Fruit fly (Drosophila melanogaster) whole organism, embryonic: ENCODE results near the gene CG15435.
A peak's percentile ranks its signal among the peaks of the same experiment; 100 is the strongest.

Experiments used
- Awh ChIP-seq: fragments of 200-800 bp; sonication (Bioruptor generic); IDR thresholded peaks from 2 replicates; pipeline ENCODE4, ENCODE4 v1.3.6; 2022; ENCODE audit warnings: missing biosample characterization, missing genetic modification characterization
- Bteb2 ChIP-seq: fragments of 200-800 bp; sonication (Bioruptor generic); optimal IDR thresholded peaks from 2 replicates; lab custom pipeline; 2016; ENCODE audit warnings: missing biosample characterization, missing genetic modification characterization
- CG11093 ChIP-seq: fragments of 200-800 bp; sonication (Bioruptor generic); IDR thresholded peaks from 3 replicates; pipeline ENCODE4 v1.3.6; 2022; ENCODE audit warnings: missing biosample characterization, missing genetic modification characterization
- CG11723 ChIP-seq: fragments of 200-800 bp; sonication (Bioruptor generic); optimal IDR thresholded peaks from 2 replicates; lab custom pipeline; 2017; ENCODE audit warnings: missing biosample characterization, mild to moderate bottlenecking, missing genetic modification characterization
- CG12071 ChIP-seq: fragments of 200-800 bp; sonication (Bioruptor generic); optimal IDR thresholded peaks from 3 replicates; lab custom pipeline; 2018; ENCODE audit warnings: missing biosample characterization, mild to moderate bottlenecking, missing genetic modification characterization
- CG12219 ChIP-seq: fragments of 200-800 bp; sonication (Bioruptor generic); optimal IDR thresholded peaks from 3 replicates; lab custom pipeline; 2018; ENCODE audit warnings: missing biosample characterization, mild to moderate bottlenecking, missing genetic modification characterization
- CG14710 ChIP-seq: fragments of 200-800 bp; sonication (Bioruptor generic); optimal IDR thresholded peaks from 3 replicates; lab custom pipeline; 2019; ENCODE audit warnings: missing biosample characterization, mild to moderate bottlenecking, missing genetic modification characterization, moderate library complexity
- CG17802 ChIP-seq: fragments of 200-800 bp; sonication (Bioruptor generic); optimal IDR thresholded peaks from 2 replicates; lab custom pipeline; 2018; ENCODE audit warnings: missing biosample characterization, mild to moderate bottlenecking, missing genetic modification characterization, moderate library complexity
- CG2116 ChIP-seq: fragments of 200-800 bp; sonication (Bioruptor generic); optimal IDR thresholded peaks from 3 replicates; lab custom pipeline; 2018; ENCODE audit warnings: missing biosample characterization, mild to moderate bottlenecking, missing genetic modification characterization
- CG2889 ChIP-seq: fragments of 200-800 bp; sonication (Bioruptor generic); IDR thresholded peaks from 3 replicates; pipeline ENCODE4 v1.3.6; 2022; ENCODE audit warnings: missing biosample characterization, missing genetic modification characterization
- CG30020 ChIP-seq: fragments of 200-800 bp; optimal IDR thresholded peaks from 2 replicates; lab custom pipeline; 2019; ENCODE audit warnings: missing biosample characterization, mild to moderate bottlenecking, missing genetic modification characterization, moderate library complexity
- CG31441 ChIP-seq: fragments of 200-800 bp; sonication (Bioruptor generic); IDR thresholded peaks from 2 replicates; pipeline ENCODE4 v1.3.6; 2022; ENCODE audit warnings: missing biosample characterization, missing genetic modification characterization
- CG3407 ChIP-seq: fragments of 200-800 bp; sonication (Bioruptor generic); optimal IDR thresholded peaks from 2 replicates; lab custom pipeline; 2018; ENCODE audit warnings: missing biosample characterization, mild to moderate bottlenecking, missing genetic modification characterization
- CG34224 ChIP-seq: fragments of 200-800 bp; sonication (Bioruptor generic); IDR thresholded peaks from 3 replicates; pipeline ENCODE4 v1.3.6; 2022; ENCODE audit warnings: missing biosample characterization, missing genetic modification characterization; ENCODE audit not compliant: partially characterized antibody
- CG42726 ChIP-seq: fragments of 200-800 bp; sonication (Bioruptor generic); IDR thresholded peaks from 2 replicates; pipeline ENCODE4 v1.3.6; 2022; ENCODE audit warnings: missing biosample characterization, missing genetic modification characterization; ENCODE audit not compliant: partially characterized antibody
- CG4328 ChIP-seq: fragments of 200-800 bp; sonication (Bioruptor generic); optimal IDR thresholded peaks from 3 replicates; lab custom pipeline; 2017; ENCODE audit warnings: missing biosample characterization, missing genetic modification reagents, missing genetic modification characterization
- CG6254 ChIP-seq: fragments of 200-800 bp; sonication (Bioruptor generic); optimal IDR thresholded peaks from 3 replicates; lab custom pipeline; 2017; ENCODE audit warnings: mild to moderate bottlenecking, missing biosample characterization, missing genetic modification reagents, missing genetic modification characterization
- CG6272 ChIP-seq: fragments of 200-800 bp; sonication (Bioruptor generic); IDR thresholded peaks from 2 replicates; pipeline ENCODE4 v1.3.6; 2022; ENCODE audit warnings: missing biosample characterization, missing genetic modification characterization
- CG6654 ChIP-seq: fragments of 200-800 bp; sonication (Bioruptor generic); optimal IDR thresholded peaks from 2 replicates; lab custom pipeline; 2017; ENCODE audit warnings: missing biosample characterization, mild to moderate bottlenecking, missing genetic modification characterization
- CG8089 ChIP-seq: fragments of 200-800 bp; sonication (Bioruptor generic); optimal IDR thresholded peaks from 3 replicates; lab custom pipeline; 2016; ENCODE audit warnings: missing biosample characterization, missing genetic modification characterization
- D ChIP-seq, 2 experiments: fragments of 200-800 bp in 1 of 2; fragments of >200 bp in 1 of 2; sonication (Bioruptor generic) in 1 of 2; optimal IDR thresholded peaks; 2 replicates in 1 of 2; 3 replicates in 1 of 2; lab custom pipeline; 2017; ENCODE audit warnings: mild to moderate bottlenecking in 1 of 2, missing biosample characterization in 1 of 2, missing genetic modification characterization in 1 of 2, missing genetic modification reagents in 1 of 2
- Dip2 ChIP-seq: fragments of 200-800 bp; sonication (Bioruptor generic); IDR thresholded peaks from 2 replicates; pipeline ENCODE4 v1.3.6; 2022; ENCODE audit warnings: missing biosample characterization, missing genetic modification characterization
- E2f1 ChIP-seq: fragments of 200-800 bp; sonication (Bioruptor generic); IDR thresholded peaks from 2 replicates; pipeline ENCODE4 v1.3.6; 2022; ENCODE audit warnings: missing biosample characterization, missing genetic modification characterization
- ERR ChIP-seq: fragments of 200-800 bp; sonication (Bioruptor generic); optimal IDR thresholded peaks from 2 replicates; lab custom pipeline; 2016; ENCODE audit warnings: missing biosample characterization, missing genetic modification characterization
- GATAe ChIP-seq: fragments of 200-800 bp; sonication (Bioruptor generic); conservative IDR thresholded peaks from 2 replicates; pipeline ENCODE4 v1.3.6; 2022; ENCODE audit warnings: missing biosample characterization, missing genetic modification characterization
- Hr39 ChIP-seq: fragments of >200 bp; optimal IDR thresholded peaks from 2 replicates; lab custom pipeline; 2017
- NFAT ChIP-seq: fragments of 200-800 bp; sonication (Bioruptor generic); IDR thresholded peaks from 2 replicates; pipeline ENCODE4 v1.3.6; 2022; ENCODE audit warnings: missing biosample characterization, missing genetic modification characterization
- NK7.1 ChIP-seq: fragments of 200-800 bp; sonication (Bioruptor generic); optimal IDR thresholded peaks from 3 replicates; lab custom pipeline; 2016; ENCODE audit warnings: missing biosample characterization, missing genetic modification characterization
- Neu2 ChIP-seq: fragments of 200-800 bp; sonication (Bioruptor generic); optimal IDR thresholded peaks from 3 replicates; lab custom pipeline; 2016; ENCODE audit warnings: missing biosample characterization, missing genetic modification characterization, borderline replicate concordance
- Nf-YA ChIP-seq: fragments of 200-800 bp; sonication (Bioruptor generic); IDR thresholded peaks from 2 replicates; pipeline ENCODE4 v1.3.6; 2022; ENCODE audit warnings: missing biosample characterization, missing genetic modification characterization
- Vsx1 ChIP-seq: fragments of 200-800 bp; sonication (Bioruptor generic); optimal IDR thresholded peaks from 2 replicates; lab custom pipeline; 2017; ENCODE audit warnings: missing biosample characterization, mild to moderate bottlenecking, missing genetic modification characterization, missing genetic modification reagents
- al ChIP-seq: fragments of 200-800 bp; sonication (Bioruptor generic); IDR thresholded peaks from 2 replicates; pipeline ENCODE4 v1.3.6; 2022; ENCODE audit warnings: missing biosample characterization, missing genetic modification characterization
- br ChIP-seq: fragments of >200 bp; optimal IDR thresholded peaks from 2 replicates; lab custom pipeline; 2017
- ci ChIP-seq: fragments of 200-800 bp; sonication (Bioruptor generic); IDR thresholded peaks from 3 replicates; pipeline ENCODE4 v1.3.6; 2022; ENCODE audit warnings: missing biosample characterization, missing genetic modification characterization
- ewg ChIP-seq: fragments of 200-800 bp; sonication (Bioruptor generic); optimal IDR thresholded peaks from 3 replicates; lab custom pipeline; 2017; ENCODE audit warnings: mild to moderate bottlenecking, missing biosample characterization, missing genetic modification reagents, missing genetic modification characterization
- gce ChIP-seq: fragments of 200-800 bp; sonication (Bioruptor generic); IDR thresholded peaks from 3 replicates; pipeline ENCODE4 v1.3.6; 2022; ENCODE audit warnings: missing biosample characterization, missing genetic modification characterization
- jumu ChIP-seq: fragments of 200-800 bp; sonication (Bioruptor generic); optimal IDR thresholded peaks from 3 replicates; lab custom pipeline; 2016; ENCODE audit warnings: missing biosample characterization, missing genetic modification characterization
- kah ChIP-seq: fragments of 200-800 bp; sonication (Bioruptor generic); optimal IDR thresholded peaks from 2 replicates; lab custom pipeline; 2018; ENCODE audit warnings: missing biosample characterization, mild to moderate bottlenecking, missing genetic modification characterization
- odd ChIP-seq: fragments of 200-800 bp; sonication (Bioruptor generic); optimal IDR thresholded peaks from 2 replicates; lab custom pipeline; 2017; ENCODE audit warnings: missing biosample characterization, mild to moderate bottlenecking, missing genetic modification characterization
- otp ChIP-seq: fragments of 200-800 bp; sonication (Bioruptor generic); IDR thresholded peaks from 3 replicates; pipeline ENCODE4, ENCODE4 v1.3.6; 2022; ENCODE audit warnings: missing biosample characterization, missing genetic modification characterization
- pfk ChIP-seq: fragments of 200-800 bp; sonication (Bioruptor generic); optimal IDR thresholded peaks from 2 replicates; lab custom pipeline; 2018; ENCODE audit warnings: missing biosample characterization, mild to moderate bottlenecking, missing genetic modification characterization, moderate library complexity
- rib ChIP-seq: fragments of 200-800 bp; sonication (Bioruptor generic); IDR thresholded peaks from 2 replicates; pipeline ENCODE4 v1.3.6; 2022; ENCODE audit warnings: missing biosample characterization, missing genetic modification characterization
- ro ChIP-seq: fragments of 200-800 bp; sonication (Bioruptor generic); IDR thresholded peaks from 2 replicates; pipeline ENCODE4 v1.3.6; 2022; ENCODE audit warnings: missing biosample characterization, missing genetic modification characterization
- sens-2 ChIP-seq: fragments of 200-800 bp; sonication (Bioruptor generic); IDR thresholded peaks from 2 replicates; pipeline ENCODE4 v1.3.6; 2022; ENCODE audit warnings: missing biosample characterization, missing genetic modification characterization
- sima ChIP-seq: fragments of 200-800 bp; sonication (Bioruptor generic); optimal IDR thresholded peaks from 2 replicates; lab custom pipeline; 2016; ENCODE audit warnings: missing biosample characterization, missing genetic modification characterization
- stwl ChIP-seq: fragments of 200-800 bp; sonication (Bioruptor generic); optimal IDR thresholded peaks from 3 replicates; lab custom pipeline; 2018; ENCODE audit warnings: missing biosample characterization, mild to moderate bottlenecking, missing genetic modification characterization, moderate library complexity
- tll ChIP-seq, 2 experiments: fragments of 200-800 bp in 1 of 2; fragments of >200 bp in 1 of 2; sonication (Bioruptor generic) in 1 of 2; optimal IDR thresholded peaks; 2 replicates each; lab custom pipeline; 2017 to 2019; ENCODE audit warnings: missing biosample characterization in 2 of 2, missing genetic modification characterization in 2 of 2, mild to moderate bottlenecking in 1 of 2, moderate library complexity in 1 of 2
- tx ChIP-seq: fragments of 200-800 bp; sonication (Bioruptor generic); optimal IDR thresholded peaks from 2 replicates; lab custom pipeline; 2016; ENCODE audit warnings: missing biosample characterization, missing genetic modification characterization
- zfh2 ChIP-seq: fragments of 200-800 bp; sonication (Bioruptor generic); optimal IDR thresholded peaks from 2 replicates; lab custom pipeline; 2016; ENCODE audit warnings: missing biosample characterization, missing genetic modification characterization

CG15435 gene

DNA sequence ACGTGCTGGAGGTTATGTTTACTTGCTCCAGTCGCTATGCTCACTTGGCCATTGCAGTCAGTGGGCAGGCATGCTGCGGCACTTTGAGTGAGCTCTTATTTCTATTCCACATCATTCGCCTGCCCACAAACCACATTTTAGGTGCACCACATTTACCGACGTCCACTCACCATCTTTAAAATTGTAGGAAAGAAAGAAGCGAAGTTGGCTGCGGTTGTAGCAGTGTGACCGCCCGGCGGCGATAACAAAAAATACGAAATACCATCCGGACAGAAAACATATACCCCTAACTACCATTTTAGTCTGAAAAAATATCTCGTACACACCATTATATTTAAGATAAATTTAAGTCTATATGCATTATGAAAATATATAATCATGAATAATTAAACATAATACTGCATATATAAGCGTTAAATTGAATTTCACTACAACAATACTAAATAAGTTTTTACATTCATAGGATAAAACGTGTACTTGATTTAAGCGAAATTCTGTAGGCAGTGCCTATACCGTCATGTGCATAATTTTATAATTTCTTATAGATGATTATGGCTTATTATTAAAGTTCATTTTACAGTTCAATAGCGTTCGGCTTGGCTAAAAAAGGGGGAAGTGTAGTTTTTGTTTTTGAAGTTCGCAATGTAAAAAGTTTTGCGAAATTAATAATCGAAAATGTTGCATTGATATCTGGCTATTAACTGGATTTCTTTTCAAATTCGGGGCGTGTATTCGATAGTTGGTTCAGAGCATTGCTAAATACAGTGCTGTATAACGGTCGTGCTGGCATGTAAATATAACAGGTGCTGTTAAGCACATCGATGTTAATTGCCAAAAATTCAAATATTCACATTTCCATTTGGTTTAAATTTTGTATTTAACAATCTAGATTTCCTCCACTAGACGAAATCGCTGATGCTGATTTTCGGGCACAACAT, 1.1 kb upstream of the CG15435 start, which contains the start of gene RpL27A (continued):
- TF ChIP-seq CG4328 (peak; percentile 77), CG2889 (GFP tag; lab: Robert Waterston, UW) (0 out of 3 replicates have a peak, but pooled peaks have one; percentile 52), kah (GFP tag; lab: Kevin White, UChicago) (peak; percentile 81), rib (GFP tag; lab: Robert Waterston, UW) (peak; percentile 70), CG6272 (GFP tag; lab: Robert Waterston, UW) (peak; percentile 54), gce (GFP tag; lab: Robert Waterston, UW) (peak; percentile 85), CG42726 (GFP tag; lab: Robert Waterston, UW) (peak; percentile 53; the same call in 1 of the 2 replicates), otp (peak; percentile 86), br (lab: Kevin White, UChicago) (no peak), Bteb2 (GFP tag; lab: Kevin White, UChicago) (peak; percentile 63), stwl (tag; lab: Kevin White, UChicago) (peak; percentile 42), CG8089 (peak; percentile 72), ewg (GFP tag; lab: Kevin White, UChicago) (peak; percentile 69), NFAT (peak; percentile 92), al (peak; percentile 71), CG31441 (GFP tag; lab: Robert Waterston, UW) (peak; percentile 83), ERR (GFP tag; lab: Kevin White, UChicago) (peak; percentile 57), Nf-YA (peak; percentile 63), jumu (peak; percentile 31), D (optimal IDR thresholded peaks at IDR 0.05; lab: Kevin White, UChicago) (no peak), D (GFP tag; optimal IDR thresholded peaks at IDR 0.05; lab: Kevin White, UChicago) (peak; percentile 69), ci (GFP tag; lab: Robert Waterston, UW) (peak; percentile 97), pfk (GFP tag; lab: Kevin White, UChicago) (peak; percentile 78), tx (no peak), CG6654 (GFP tag; lab: Kevin White, UChicago) (peak; percentile 63), tll (GFP tag; optimal IDR thresholded peaks at IDR 0.05; lab: Kevin White, UChicago) (no peak), Neu2 (GFP tag; lab: Kevin White, UChicago) (no peak), Vsx1 (GFP tag; lab: Kevin White, UChicago) (peak; percentile 74), GATAe (GFP tag; lab: Robert Waterston, UW) (peak; percentile 71), sima (GFP tag; lab: Kevin White, UChicago) (peak; percentile 50), CG34224 (GFP tag; lab: Robert Waterston, UW) (no peak), CG12219 (GFP tag; lab: Kevin White, UChicago) (peak; percentile 79), odd (GFP tag; lab: Kevin White, UChicago) (peak; percentile 85), ro (GFP tag; lab: Robert Waterston, UW) (peak; percentile 65), Hr39 (lab: Kevin White, UChicago) (no peak), Dip2 (GFP tag; lab: Robert Waterston, UW) (no peak), CG11093 (GFP tag; lab: Robert Waterston, UW) (no peak), E2f1 (GFP tag; lab: Robert Waterston, UW) (peak; percentile 71), CG17802 (tag; lab: Kevin White, UChicago) (peak; percentile 82), CG12071 (GFP tag; lab: Kevin White, UChicago) (peak; percentile 91), sens-2 (peak; percentile 82), CG6254 (GFP tag; lab: Kevin White, UChicago) (peak; percentile 66), CG3407 (GFP tag; lab: Kevin White, UChicago) (peak; percentile 80), CG2116 (GFP tag; lab: Kevin White, UChicago) (peak; percentile 69), zfh2 (peak; percentile 32), CG11723 (peak; percentile 82), NK7.1 (GFP tag; lab: Kevin White, UChicago) (peak; percentile 55), CG30020 (tag; lab: Kevin White, UChicago) (peak; percentile 94), Awh (GFP tag; lab: Robert Waterston, UW) (peak; percentile 88), CG14710 (tag; lab: Kevin White, UChicago) (peak; percentile 79)
